Fruit fly (Drosophila melanogaster) whole organism, pupa: Measurements from ENCODE around the gene MED27.
A peak's percentile ranks its signal among the peaks of the same experiment; 100 is the strongest.

Source experiments
- CG10348 ChIP-seq: fragments of 200-800 bp; sonication (Bioruptor generic); IDR thresholded peaks from 2 replicates; pipeline ENCODE4 v1.3.6; 2022; ENCODE audit warnings: missing biosample characterization, missing genetic modification characterization
- CG13204 ChIP-seq: fragments of 200-800 bp; sonication (Bioruptor generic); optimal IDR thresholded peaks from 2 replicates; lab custom pipeline; 2018; ENCODE audit warnings: missing biosample characterization, mild to moderate bottlenecking, missing genetic modification characterization, moderate library complexity
- CG32121 ChIP-seq: fragments of 200-800 bp; sonication (Bioruptor generic); IDR thresholded peaks from 2 replicates; pipeline ENCODE4 v1.3.6; 2022; ENCODE audit warnings: missing biosample characterization, missing genetic modification characterization
- D1 ChIP-seq: fragments of 200-800 bp; sonication (Bioruptor generic); optimal IDR thresholded peaks from 2 replicates; lab custom pipeline; 2018; ENCODE audit warnings: missing biosample characterization, mild to moderate bottlenecking, missing genetic modification characterization, moderate library complexity
- EcR ChIP-seq: fragments of 200-800 bp; sonication (Bioruptor generic); optimal IDR thresholded peaks from 3 replicates; lab custom pipeline; 2019; ENCODE audit warnings: missing biosample characterization, missing genetic modification characterization, mild to moderate bottlenecking, moderate library complexity, missing genetic modification reagents
- Ets98B ChIP-seq: fragments of 200-800 bp; sonication (Bioruptor generic); IDR thresholded peaks from 2 replicates; pipeline ENCODE4 v1.3.6; 2022; ENCODE audit warnings: missing biosample characterization, missing genetic modification characterization
- Pif1A ChIP-seq: fragments of 200-800 bp; sonication (Bioruptor generic); optimal IDR thresholded peaks from 3 replicates; lab custom pipeline; 2016; ENCODE audit warnings: missing biosample characterization, missing genetic modification characterization
- Snoo ChIP-seq: fragments of 200-800 bp; sonication (Bioruptor generic); optimal IDR thresholded peaks from 3 replicates; lab custom pipeline; 2017; ENCODE audit warnings: missing biosample characterization, mild to moderate bottlenecking, missing genetic modification characterization, inconsistent platforms

DNA sequence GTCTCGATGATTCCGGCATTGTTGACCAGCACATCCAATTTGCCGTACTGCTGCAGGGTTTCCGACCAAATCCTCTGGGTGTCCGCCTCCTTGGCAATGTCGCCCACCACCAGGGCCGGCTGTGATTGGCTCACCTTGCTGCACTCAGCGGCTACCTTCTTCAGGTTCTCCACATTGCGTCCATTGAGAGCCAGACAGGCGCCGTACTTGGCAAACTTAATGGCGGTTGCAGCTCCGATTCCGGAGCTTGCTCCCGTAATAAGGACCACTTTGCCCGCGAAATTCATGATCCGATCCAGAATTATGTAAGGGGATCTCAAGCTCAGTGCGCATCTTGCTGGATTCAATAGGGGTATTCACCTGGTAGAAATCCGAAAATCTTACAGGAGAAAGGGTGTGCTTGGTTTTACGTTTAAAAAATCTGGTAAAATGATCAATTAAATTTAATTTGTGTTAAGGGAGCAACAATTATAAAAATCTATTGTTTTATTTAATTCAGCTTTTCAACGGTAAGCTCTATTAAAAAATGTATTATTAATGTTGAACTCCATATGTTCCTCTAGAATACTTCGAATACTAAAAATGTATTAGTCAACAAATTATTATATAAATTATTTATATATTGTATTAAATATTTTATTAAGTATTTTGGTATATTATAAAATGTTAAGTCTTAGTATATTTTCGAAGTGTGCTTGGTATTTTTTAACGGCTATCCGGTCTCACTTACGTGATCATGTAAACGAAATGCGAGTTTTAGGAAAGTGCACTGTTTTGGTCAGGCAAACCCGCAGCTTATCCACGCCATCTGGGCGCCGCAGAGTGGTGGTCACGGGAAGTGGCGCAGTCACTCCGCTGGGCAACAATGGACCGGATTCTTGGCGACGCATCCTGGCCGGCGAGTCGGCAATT lies 18.2 kb upstream of the MED27 start, which contains the start of the genes CG31548 and CG12170:
- TF ChIP-seq EcR (GFP tag; lab: Kevin White, UChicago) (no peak), CG10348 (no peak), CG13204 (GFP tag; lab: Kevin White, UChicago) (no peak), Pif1A (GFP tag; lab: Kevin White, UChicago) (no peak), CG32121 (GFP tag; lab: Robert Waterston, UW) (no peak), D1 (tag; lab: Kevin White, UChicago) (no peak), Snoo (tag; lab: Kevin White, UChicago) (peak; percentile 27), Ets98B (GFP tag; lab: Robert Waterston, UW) (no peak)
